Worm (Caenorhabditis elegans) whole organism, mixed stage, embryonic: ENCODE results near the gene T25B9.12.

ENCODE experiments used
- blmp-1 ChIP-seq: fragments of 150-350 bp; optimal IDR thresholded peaks from 2 replicates; lab custom pipeline; 2014; ENCODE audit warnings: missing biosample characterization, missing genetic modification characterization
- nhr-237 ChIP-seq: fragments of 150-350 bp; optimal IDR thresholded peaks from 2 replicates; lab custom pipeline; 2014; ENCODE audit warnings: missing biosample characterization, missing genetic modification characterization
- pha-4 ChIP-seq: fragments of 150-350 bp; optimal IDR thresholded peaks from 2 replicates; lab custom pipeline; 2018; ENCODE audit warnings: missing biosample characterization, missing genetic modification reagents, missing genetic modification characterization
- unc-39 ChIP-seq: fragments of 150-350 bp; optimal IDR thresholded peaks from 2 replicates; lab custom pipeline; 2014; ENCODE audit warnings: missing biosample characterization, missing genetic modification characterization
- ztf-11 ChIP-seq: fragments of 150-350 bp; optimal IDR thresholded peaks from 2 replicates; lab custom pipeline; 2014; ENCODE audit warnings: missing biosample characterization, missing genetic modification characterization

DNA sequence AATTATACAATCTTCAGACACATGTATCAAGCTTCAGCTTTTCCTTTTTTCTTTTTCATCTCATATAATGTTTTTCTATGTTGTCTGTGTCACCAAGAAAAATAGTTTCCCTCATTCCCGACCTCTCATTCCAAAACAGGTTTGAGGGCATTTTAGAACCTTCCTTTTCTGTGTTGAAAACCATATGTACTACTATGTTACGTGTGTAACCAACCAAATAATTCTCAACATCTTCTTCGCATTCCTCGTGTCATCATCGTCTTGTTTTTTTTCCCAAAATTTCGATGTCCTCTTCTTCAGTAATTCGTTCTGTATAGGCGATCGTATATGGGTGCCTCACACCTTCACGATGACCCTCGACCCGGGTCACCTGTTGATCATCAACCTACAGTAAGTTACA is 25.2 kb downstream of the T25B9.12 start, which contains the start of gene pept-2:
- TF ChIP-seq pha-4 (tag; lab: Kevin White, UChicago) = no peak
- TF ChIP-seq blmp-1 (tag; lab: Kevin White, UChicago) = no peak
- TF ChIP-seq nhr-237 (tag; lab: Kevin White, UChicago) = no peak
- TF ChIP-seq unc-39 (tag; lab: Kevin White, UChicago) = no peak
- TF ChIP-seq ztf-11 = no peak
